Fruit fly (Drosophila melanogaster) S2 (cell line): ENCODE measurements around the gene CG12496.

Source experiments
- CG8478 ChIP-seq: fragments of >200 bp; optimal IDR thresholded peaks from 2 replicates; lab custom pipeline; 2018
- CTCF ChIP-seq, 2 experiments: fragments of >200 bp; optimal IDR thresholded peaks; 2 replicates each; lab custom pipeline; 2018

dm6 chrX:2394516-2394915 lies 16.2 kb downstream of the CG12496 start:
- TF ChIP-seq CG8478 (lab: Kevin White, UChicago) (no peak), CTCF (optimal IDR thresholded peaks at IDR 0.05; lab: Kevin White, UChicago) (no peak)
